Worm (Caenorhabditis elegans) whole organism, L1 larva: ENCODE data around the gene pals-19.

ENCODE experiments used
- F16B12.6 ChIP-seq: fragments of 150-350 bp; optimal IDR thresholded peaks from 2 replicates; lab custom pipeline; 2014; ENCODE audit warnings: missing biosample characterization, missing genetic modification characterization
- aly-2 ChIP-seq: fragments of 150-350 bp; optimal IDR thresholded peaks from 2 replicates; lab custom pipeline; 2014; ENCODE audit warnings: missing biosample characterization, missing genetic modification characterization
- ceh-90 ChIP-seq: sonication (generic microtip); optimal IDR thresholded peaks from 2 replicates; lab custom pipeline; 2016; ENCODE audit warnings: missing genetic modification characterization, missing compliant biosample characterization
- hpl-2 ChIP-seq: fragments of 150-350 bp; optimal IDR thresholded peaks from 2 replicates; lab custom pipeline; 2014; ENCODE audit warnings: missing biosample characterization, missing genetic modification reagents, missing genetic modification characterization
- mep-1 ChIP-seq: fragments of 150-350 bp; optimal IDR thresholded peaks from 2 replicates; lab custom pipeline; 2014; ENCODE audit warnings: missing biosample characterization, missing genetic modification characterization
- nhr-20 ChIP-seq: sonication (generic microtip); optimal IDR thresholded peaks from 2 replicates; lab custom pipeline; 2016; ENCODE audit warnings: mild to moderate bottlenecking, missing genetic modification characterization, missing compliant biosample characterization
- snpc-4 ChIP-seq: fragments of 150-350 bp; optimal IDR thresholded peaks from 2 replicates; lab custom pipeline; 2014; ENCODE audit warnings: missing biosample characterization, missing genetic modification characterization
- unc-86 ChIP-seq: sonication (generic microtip); optimal IDR thresholded peaks from 2 replicates; lab custom pipeline; 2016; ENCODE audit warnings: missing genetic modification characterization, missing compliant biosample characterization
- xbp-1 ChIP-seq: sonication (generic microtip); optimal IDR thresholded peaks from 2 replicates; lab custom pipeline; 2016; ENCODE audit warnings: missing genetic modification characterization, missing compliant biosample characterization
- ztf-11 ChIP-seq, 2 experiments: sonication (generic microtip); optimal IDR thresholded peaks; 2 replicates each; lab custom pipeline; 2016 to 2017; ENCODE audit warnings: missing genetic modification characterization in 2 of 2, missing biosample characterization in 1 of 2, missing compliant biosample characterization in 1 of 2

DNA sequence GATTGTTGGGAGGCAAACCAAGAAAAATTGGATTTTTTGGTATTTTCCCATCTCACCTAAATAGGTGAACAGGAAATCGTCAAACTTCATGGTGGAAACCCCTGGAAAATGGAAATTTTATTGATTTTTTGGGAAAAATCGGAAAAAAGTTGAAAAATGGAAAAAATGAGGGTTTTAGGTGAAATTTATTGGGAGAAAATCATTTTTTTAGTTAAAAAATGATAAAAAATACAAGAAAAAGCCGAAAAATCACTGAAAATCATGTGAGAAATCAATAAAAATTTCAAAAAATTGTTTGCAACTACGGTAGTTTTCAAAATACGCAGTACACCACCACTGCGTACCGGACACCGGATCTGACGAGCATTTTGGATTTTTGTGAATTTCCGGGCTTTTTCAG is 25.4 kb downstream of the pals-19 start, which contains the start of gene lelo-2:
- TF ChIP-seq mep-1 (tag; lab: Kevin White, UChicago) = no peak
- TF ChIP-seq aly-2 (tag; lab: Kevin White, UChicago) = no peak
- no peak for TF ChIP-seq unc-86 (tag; lab: Kevin White, UChicago)
- TF ChIP-seq snpc-4 (tag; lab: Kevin White, UChicago) = no peak
- no peak for TF ChIP-seq hpl-2
- TF ChIP-seq ztf-11 (tag; optimal IDR thresholded peaks at IDR 0.05; lab: Kevin White, UChicago) = no peak
- no peak for TF ChIP-seq F16B12.6 (tag; lab: Kevin White, UChicago)
- TF ChIP-seq ceh-90 (tag; lab: Kevin White, UChicago) = no peak
- no peak for TF ChIP-seq nhr-20
- no peak for TF ChIP-seq xbp-1
